Worm (Caenorhabditis elegans) whole organism, L1 larva: Measurements from ENCODE around the gene ncx-6.

Experiments used
- C04F5.9 ChIP-seq: sonication (generic microtip); optimal IDR thresholded peaks from 2 replicates; lab custom pipeline; 2016; ENCODE audit warnings: missing genetic modification characterization, missing compliant biosample characterization
- C34B4.2 ChIP-seq: sonication (generic microtip); optimal IDR thresholded peaks from 2 replicates; lab custom pipeline; 2017; ENCODE audit warnings: mild to moderate bottlenecking, missing genetic modification characterization, missing compliant biosample characterization
- F16B12.6 ChIP-seq: fragments of 150-350 bp; optimal IDR thresholded peaks from 2 replicates; lab custom pipeline; 2014; ENCODE audit warnings: missing biosample characterization, missing genetic modification characterization
- Y116A8C.19 ChIP-seq: sonication (generic microtip); optimal IDR thresholded peaks from 2 replicates; lab custom pipeline; 2016; ENCODE audit warnings: missing compliant biosample characterization, missing genetic modification characterization, borderline replicate concordance
- aly-2 ChIP-seq: fragments of 150-350 bp; optimal IDR thresholded peaks from 2 replicates; lab custom pipeline; 2014; ENCODE audit warnings: missing biosample characterization, missing genetic modification characterization
- blmp-1 ChIP-seq: fragments of 150-350 bp; optimal IDR thresholded peaks from 2 replicates; lab custom pipeline; 2014; ENCODE audit warnings: missing biosample characterization, missing genetic modification characterization
- ceh-8 ChIP-seq: fragments of 200-800 bp; sonication (Bioruptor generic); optimal IDR thresholded peaks from 2 replicates; lab custom pipeline; 2018; ENCODE audit warnings: mild to moderate bottlenecking, missing genetic modification characterization, moderate library complexity, missing compliant biosample characterization
- ceh-82 ChIP-seq, 3 experiments: fragments of 150-350 bp in 1 of 3; sonication (generic microtip) in 2 of 3; optimal IDR thresholded peaks; 2 replicates each; lab custom pipeline; 2014 to 2017; ENCODE audit warnings: missing biosample characterization in 3 of 3, missing genetic modification characterization in 3 of 3
- ceh-90 ChIP-seq: sonication (generic microtip); optimal IDR thresholded peaks from 2 replicates; lab custom pipeline; 2016; ENCODE audit warnings: missing genetic modification characterization, missing compliant biosample characterization
- dsc-1 ChIP-seq: sonication (generic microtip); optimal IDR thresholded peaks from 2 replicates; lab custom pipeline; 2016; ENCODE audit warnings: mild to moderate bottlenecking, missing genetic modification characterization, missing compliant biosample characterization
- efl-1 ChIP-seq, 4 experiments: fragments of 150-350 bp; optimal IDR thresholded peaks in 3 of 4; peaks in 1 of 4; 1 replicate in 1 of 4; 2 replicates in 3 of 4; lab custom pipeline; 2014; ENCODE audit warnings: missing biosample characterization in 2 of 4, missing genetic modification characterization in 2 of 4, missing genetic modification reagents in 2 of 4
- efl-3 ChIP-seq: fragments of 200-800 bp; sonication (Bioruptor generic); optimal IDR thresholded peaks from 2 replicates; lab custom pipeline; 2018; ENCODE audit warnings: mild to moderate bottlenecking, missing genetic modification characterization, missing compliant biosample characterization
- elt-2 ChIP-seq: sonication (generic microtip); optimal IDR thresholded peaks from 2 replicates; lab custom pipeline; 2016; ENCODE audit warnings: missing genetic modification characterization, mild to moderate bottlenecking, inconsistent platforms, missing compliant biosample characterization, missing genetic modification reagents
- elt-3 ChIP-seq, 6 experiments: fragments of 150-350 bp in 1 of 6; sonication (generic microtip); optimal IDR thresholded peaks; 2 replicates each; lab custom pipeline; 2017 to 2018; ENCODE audit warnings: missing biosample characterization in 6 of 6, missing genetic modification characterization in 6 of 6, inconsistent platforms in 1 of 6
- fkh-10 ChIP-seq: sonication (generic microtip); optimal IDR thresholded peaks from 2 replicates; lab custom pipeline; 2017; ENCODE audit warnings: missing biosample characterization, missing genetic modification reagents, missing genetic modification characterization
- fkh-4 ChIP-seq: sonication (generic microtip); optimal IDR thresholded peaks from 2 replicates; lab custom pipeline; 2016; ENCODE audit warnings: missing compliant biosample characterization, missing genetic modification characterization, borderline replicate concordance
- fkh-8 ChIP-seq: sonication (generic microtip); optimal IDR thresholded peaks from 2 replicates; lab custom pipeline; 2016; ENCODE audit warnings: mild to moderate bottlenecking, missing genetic modification characterization, missing compliant biosample characterization
- irx-1 ChIP-seq: sonication (generic microtip); optimal IDR thresholded peaks from 2 replicates; lab custom pipeline; 2016; ENCODE audit warnings: missing genetic modification characterization, missing compliant biosample characterization
- jun-1 ChIP-seq: fragments of 150-350 bp; optimal IDR thresholded peaks from 2 replicates; lab custom pipeline; 2014; ENCODE audit warnings: missing biosample characterization, missing genetic modification reagents, missing genetic modification characterization
- lin-13 ChIP-seq: fragments of 150-350 bp; optimal IDR thresholded peaks from 2 replicates; lab custom pipeline; 2014; ENCODE audit warnings: missing biosample characterization, missing genetic modification reagents, missing genetic modification characterization
- lin-14 ChIP-seq: fragments of 200-800 bp; sonication (Bioruptor generic); optimal IDR thresholded peaks from 2 replicates; lab custom pipeline; 2018; ENCODE audit warnings: mild to moderate bottlenecking, missing genetic modification characterization, moderate library complexity, missing compliant biosample characterization
- lir-3 ChIP-seq: sonication (generic microtip); optimal IDR thresholded peaks from 2 replicates; lab custom pipeline; 2016; ENCODE audit warnings: mild to moderate bottlenecking, missing genetic modification characterization, moderate library complexity, missing compliant biosample characterization; ENCODE audit not compliant: poor library complexity
- lsy-2 ChIP-seq, 2 experiments: fragments of 150-350 bp; optimal IDR thresholded peaks; 2 replicates each; lab custom pipeline; 2014; ENCODE audit warnings: missing biosample characterization in 2 of 2, missing genetic modification characterization in 2 of 2
- mab-9 ChIP-seq: fragments of 200-800 bp; sonication (Bioruptor generic); IDR thresholded peaks from 2 replicates; pipeline ENCODE4 v1.3.6; 2022; ENCODE audit warnings: missing genetic modification reagents, missing genetic modification characterization, missing compliant biosample characterization
- mdl-1 ChIP-seq, 2 experiments: fragments of 150-350 bp; optimal IDR thresholded peaks; 2 replicates each; lab custom pipeline; 2014 to 2017; ENCODE audit warnings: missing biosample characterization in 2 of 2, missing genetic modification characterization in 2 of 2, inconsistent platforms in 1 of 2
- mep-1 ChIP-seq: fragments of 150-350 bp; optimal IDR thresholded peaks from 2 replicates; lab custom pipeline; 2014; ENCODE audit warnings: missing biosample characterization, missing genetic modification characterization
- nhr-12 ChIP-seq: sonication (generic microtip); optimal IDR thresholded peaks from 2 replicates; lab custom pipeline; 2017; ENCODE audit warnings: missing biosample characterization, missing genetic modification characterization
- nhr-19 ChIP-seq: fragments of 200-800 bp; sonication (Bioruptor generic); conservative IDR thresholded peaks from 2 replicates; pipeline ENCODE4 v1.3.6; 2022; ENCODE audit warnings: missing genetic modification characterization, missing compliant biosample characterization
- nhr-20 ChIP-seq: sonication (generic microtip); optimal IDR thresholded peaks from 2 replicates; lab custom pipeline; 2016; ENCODE audit warnings: mild to moderate bottlenecking, missing genetic modification characterization, missing compliant biosample characterization
- nhr-237 ChIP-seq: fragments of 150-350 bp; optimal IDR thresholded peaks from 2 replicates; lab custom pipeline; 2014; ENCODE audit warnings: missing biosample characterization, missing genetic modification characterization
- nhr-28 ChIP-seq: fragments of 150-350 bp; optimal IDR thresholded peaks from 2 replicates; lab custom pipeline; 2014; ENCODE audit warnings: missing biosample characterization, missing genetic modification characterization
- nhr-47 ChIP-seq: sonication (generic microtip); optimal IDR thresholded peaks from 2 replicates; lab custom pipeline; 2016; ENCODE audit warnings: mild to moderate bottlenecking, missing genetic modification characterization, moderate library complexity, missing compliant biosample characterization
- nhr-76 ChIP-seq: sonication (generic microtip); optimal IDR thresholded peaks from 2 replicates; lab custom pipeline; 2017; ENCODE audit warnings: missing biosample characterization, missing genetic modification characterization
- nhr-77 ChIP-seq: fragments of 150-350 bp; optimal IDR thresholded peaks from 2 replicates; lab custom pipeline; 2014; ENCODE audit warnings: missing biosample characterization, missing genetic modification characterization
- nhr-84 ChIP-seq: sonication (generic microtip); optimal IDR thresholded peaks from 2 replicates; lab custom pipeline; 2017; ENCODE audit warnings: missing biosample characterization, missing genetic modification characterization
- nhr-85 ChIP-seq: sonication (generic microtip); peaks from one replicate; lab custom pipeline; 2016; ENCODE audit warnings: missing genetic modification characterization, inconsistent platforms, missing compliant biosample characterization
- pqm-1 ChIP-seq: sonication (generic microtip); optimal IDR thresholded peaks from 3 replicates; lab custom pipeline; 2017; ENCODE audit warnings: missing biosample characterization, missing genetic modification characterization
- rnt-1 ChIP-seq: sonication (generic microtip); optimal IDR thresholded peaks from 2 replicates; lab custom pipeline; 2016; ENCODE audit warnings: mild to moderate bottlenecking, missing genetic modification characterization, moderate library complexity, missing compliant biosample characterization
- skn-1 ChIP-seq: fragments of 150-350 bp; optimal IDR thresholded peaks from 2 replicates; lab custom pipeline; 2014; ENCODE audit warnings: missing biosample characterization, missing genetic modification characterization
- snu-23 ChIP-seq: sonication (generic microtip); optimal IDR thresholded peaks from 2 replicates; lab custom pipeline; 2016; ENCODE audit warnings: missing genetic modification characterization, missing compliant biosample characterization
- sup-37 ChIP-seq: fragments of 200-800 bp; sonication (Bioruptor generic); optimal IDR thresholded peaks from 2 replicates; lab custom pipeline; 2018; ENCODE audit warnings: mild to moderate bottlenecking, missing genetic modification characterization, missing compliant biosample characterization
- tbx-2 ChIP-seq: sonication (generic microtip); optimal IDR thresholded peaks from 2 replicates; lab custom pipeline; 2016; ENCODE audit warnings: missing genetic modification characterization, missing compliant biosample characterization
- tlp-1 ChIP-seq: fragments of 150-350 bp; optimal IDR thresholded peaks from 2 replicates; lab custom pipeline; 2014; ENCODE audit warnings: missing biosample characterization, missing genetic modification characterization
- unc-86 ChIP-seq: sonication (generic microtip); optimal IDR thresholded peaks from 2 replicates; lab custom pipeline; 2016; ENCODE audit warnings: missing genetic modification characterization, missing compliant biosample characterization
- unc-98 ChIP-seq: fragments of 200-800 bp; sonication (Bioruptor generic); IDR thresholded peaks from 2 replicates; pipeline ENCODE4 v1.3.6; 2022; ENCODE audit warnings: missing genetic modification characterization, missing compliant biosample characterization
- zip-4 ChIP-seq: fragments of 200-800 bp; sonication (Bioruptor generic); optimal IDR thresholded peaks from 2 replicates; lab custom pipeline; 2018; ENCODE audit warnings: mild to moderate bottlenecking, missing genetic modification characterization, moderate library complexity, missing compliant biosample characterization
- ztf-11 ChIP-seq, 2 experiments: sonication (generic microtip); optimal IDR thresholded peaks; 2 replicates each; lab custom pipeline; 2016 to 2017; ENCODE audit warnings: missing genetic modification characterization in 2 of 2, missing biosample characterization in 1 of 2, missing compliant biosample characterization in 1 of 2

ncx-6 gene

ce11 chrIII:9667591-9668265, 46.0 kb downstream of the ncx-6 start, which contains the start of gene C07A9.9 (continued):
- TF ChIP-seq nhr-237 (tag; lab: Kevin White, UChicago) (no peak), C04F5.9 (peak; percentile 45), lin-14 (GFP tag; lab: Kevin White, UChicago) (peak; percentile 96), efl-3 (peak; percentile 6), nhr-19 (peak; percentile 68), elt-2 (tag; lab: Kevin White, UChicago) (peak; percentile 74), tlp-1 (tag; lab: Kevin White, UChicago) (no peak), efl-1 (optimal IDR thresholded peaks at IDR 0.05; lab: Kevin White, UChicago) (peak; percentile 44 to 61), efl-1 (GFP tag; optimal IDR thresholded peaks at IDR 0.05 in 1 of 2; lab: Kevin White, UChicago) (peak; percentile 24 to 93), lir-3 (peak; percentile 15), fkh-10 (peak; percentile 26), ceh-90 (no peak), unc-86 (tag; lab: Kevin White, UChicago) (peak; percentile 75), blmp-1 (tag; lab: Kevin White, UChicago) (peak; percentile 41), mab-9 (GFP tag; lab: Robert Waterston, UW) (peak; percentile 51; the same call in 1 of the 2 replicates), ceh-82 (tag; optimal IDR thresholded peaks at IDR 0.05; lab: Kevin White, UChicago) (peak; percentile 6 to 84 (median 31)), C34B4.2 (tag; lab: Kevin White, UChicago) (no peak)

- TF ChIP-seq nhr-47 (tag; lab: Kevin White, UChicago): no peak
- no peak for TF ChIP-seq ceh-8
- TF ChIP-seq lin-13 (GFP tag; lab: Kevin White, UChicago): no peak
- TF ChIP-seq nhr-19: no peak
- no peak for TF ChIP-seq ztf-11 (tag; optimal IDR thresholded peaks at IDR 0.05; lab: Kevin White, UChicago)
- TF ChIP-seq tlp-1 (tag; lab: Kevin White, UChicago): no peak
- no peak for TF ChIP-seq unc-86 (tag; lab: Kevin White, UChicago)
- TF ChIP-seq F16B12.6: no peak
- TF ChIP-seq elt-3 (tag; optimal IDR thresholded peaks at IDR 0.05; lab: Kevin White, UChicago): peak in 1 of 6 experiments; percentile 22
- no peak for TF ChIP-seq irx-1
- TF ChIP-seq unc-98 (GFP tag; lab: Robert Waterston, UW): no peak
- no peak for TF ChIP-seq fkh-4
- no peak for TF ChIP-seq sup-37 (GFP tag; lab: Kevin White, UChicago)
- no peak for TF ChIP-seq nhr-20 (tag; lab: Kevin White, UChicago)
- TF ChIP-seq lsy-2 (tag; optimal IDR thresholded peaks at IDR 0.05; lab: Kevin White, UChicago): peak in 1 of 2 experiments; percentile 40
- TF ChIP-seq dsc-1 (tag; lab: Kevin White, UChicago): peak; percentile 37
- peak; percentile 44 for TF ChIP-seq lin-14 (GFP tag; lab: Kevin White, UChicago)
- TF ChIP-seq nhr-84: no peak
- TF ChIP-seq nhr-85 (tag; lab: Kevin White, UChicago): no peak
- TF ChIP-seq nhr-28 (tag; lab: Kevin White, UChicago): no peak
- TF ChIP-seq nhr-77: no peak
- TF ChIP-seq lir-3: no peak
- no peak for TF ChIP-seq skn-1
- TF ChIP-seq ceh-82 (tag; optimal IDR thresholded peaks at IDR 0.05; lab: Kevin White, UChicago): no peak
- no peak for TF ChIP-seq fkh-8
- TF ChIP-seq jun-1: no peak
- no peak for TF ChIP-seq tbx-2 (tag; lab: Kevin White, UChicago)
- peak in 1 of 2 experiments; percentile 46 for TF ChIP-seq mdl-1 (tag; optimal IDR thresholded peaks at IDR 0.05; lab: Kevin White, UChicago)
- TF ChIP-seq snu-23 (GFP tag; lab: Kevin White, UChicago): peak; percentile 7
- no peak for TF ChIP-seq nhr-76
- TF ChIP-seq blmp-1 (tag; lab: Kevin White, UChicago): peak; percentile 97
- TF ChIP-seq mab-9 (GFP tag; lab: Robert Waterston, UW): no peak
- TF ChIP-seq mep-1: no peak
- no peak for TF ChIP-seq Y116A8C.19
- TF ChIP-seq pqm-1 (tag; lab: Kevin White, UChicago): no peak
- TF ChIP-seq efl-1 (optimal IDR thresholded peaks at IDR 0.05; lab: Kevin White, UChicago): peak in 1 of 2 experiments; percentile 0
- peak in 1 of 2 experiments; percentile 78 for TF ChIP-seq efl-1 (GFP tag; optimal IDR thresholded peaks at IDR 0.05 in 1 of 2; lab: Kevin White, UChicago)
- no peak for TF ChIP-seq zip-4
- TF ChIP-seq rnt-1 (tag; lab: Kevin White, UChicago): peak; percentile 22
- no peak for TF ChIP-seq aly-2 (tag; lab: Kevin White, UChicago)
- no peak for TF ChIP-seq nhr-12 (tag; lab: Kevin White, UChicago)
Observed at ce11 chrIII:9666668-9667067, 47.1 kb downstream of the ncx-6 start.
